Fruit fly (Drosophila melanogaster): Measurements from ENCODE around the gene CG12347.

Gene CG12347

dm6 chr3R:17917871-17918499 is 11.7 kb downstream of the CG12347 start:
- TF ChIP-seq brk (GFP tag; optimal IDR thresholded peaks at IDR 0.05): no peak

- TF ChIP-seq tai (GFP tag; optimal IDR thresholded peaks at IDR 0.05) (no peak), Hnf4 (GFP tag; optimal IDR thresholded peaks at IDR 0.05) (no peak), pan (optimal IDR thresholded peaks at IDR 0.05) (no peak), rgr (GFP tag; optimal IDR thresholded peaks at IDR 0.05) (peak; percentile 55), jim (GFP tag; optimal IDR thresholded peaks at IDR 0.05) (no peak), Myc (optimal IDR thresholded peaks at IDR 0.05) (peak; percentile 3), woc (GFP tag; optimal IDR thresholded peaks at IDR 0.05) (no peak), ey (GFP tag; optimal IDR thresholded peaks at IDR 0.05) (no peak), Hr83 (GFP tag; optimal IDR thresholded peaks at IDR 0.05; ENCODE audit: poor library complexity, severe bottlenecking) (no peak), Dfd (GFP tag; optimal IDR thresholded peaks at IDR 0.05) (no peak), Vsx2 (GFP tag; optimal IDR thresholded peaks at IDR 0.05; ENCODE audit: partially characterized antibody) (no peak), Abd-B (GFP tag; optimal IDR thresholded peaks at IDR 0.05) (no peak), Mio (GFP tag; optimal IDR thresholded peaks at IDR 0.05) (no peak), HLH106 (tag; optimal IDR thresholded peaks at IDR 0.05) (peak; percentile 40), dl (GFP tag; optimal IDR thresholded peaks at IDR 0.05; ENCODE audit: insufficient read depth in 1 of 2, partially characterized antibody in 2 of 2) (no peak), CG32264 (GFP tag; optimal IDR thresholded peaks at IDR 0.05) (no peak), h (GFP tag; optimal IDR thresholded peaks at IDR 0.05) (peak; percentile 11), Dif (GFP tag; optimal IDR thresholded peaks at IDR 0.05; ENCODE audit: partially characterized antibody) (no peak), br (GFP tag; optimal IDR thresholded peaks at IDR 0.05) (peak; percentile 18), lola (GFP tag; optimal IDR thresholded peaks at IDR 0.05) (no peak), sv (GFP tag; optimal IDR thresholded peaks at IDR 0.05) (peak; percentile 51), N (GFP tag; optimal IDR thresholded peaks at IDR 0.05) (no peak), Jra (GFP tag; optimal IDR thresholded peaks at IDR 0.05) (no peak), usp (GFP tag; optimal IDR thresholded peaks at IDR 0.05) (no peak), foxo (GFP tag; optimal IDR thresholded peaks at IDR 0.05) (no peak), Rel (GFP tag; optimal IDR thresholded peaks at IDR 0.05) (no peak), Rel (tag; optimal IDR thresholded peaks at IDR 0.05) (no peak), sage (GFP tag; optimal IDR thresholded peaks at IDR 0.05) (no peak), dmrt93B (GFP tag; optimal IDR thresholded peaks at IDR 0.05) (peak; percentile 70), GATAd (GFP tag; optimal IDR thresholded peaks at IDR 0.05) (no peak), brk (GFP tag; optimal IDR thresholded peaks at IDR 0.05) (no peak), CG9705 (GFP tag; optimal IDR thresholded peaks at IDR 0.05) (peak; percentile 64), Hr78 (GFP tag; optimal IDR thresholded peaks at IDR 0.05) (no peak), Sp1 (GFP tag; optimal IDR thresholded peaks at IDR 0.05) (peak; percentile 44), psq (GFP tag; optimal IDR thresholded peaks at IDR 0.05) (no peak), CrebA (GFP tag; optimal IDR thresholded peaks at IDR 0.05; ENCODE audit: borderline replicate concordance) (no peak), dsf (GFP tag; optimal IDR thresholded peaks at IDR 0.05; ENCODE audit: borderline replicate concordance) (no peak), OdsH (GFP tag; optimal IDR thresholded peaks at IDR 0.05) (no peak), fru (GFP tag; optimal IDR thresholded peaks at IDR 0.05) (peak; percentile 29)
Measured at dm6 chr3R:17919108-17919882, 13.1 kb downstream of the CG12347 start, which contains the start of gene cpo. TSS of gene cpo (plus strand) at chr3R:17919832.
